Fruit fly (Drosophila melanogaster): Measurements from ENCODE around the gene Cpr67Fa2.
A peak's percentile ranks its signal among the peaks of the same experiment; 100 is the strongest.

The Cpr67Fa2 gene

dm6 chr3L:10909612-10910011 lies 18.1 kb downstream of the Cpr67Fa2 start:
- TF ChIP-seq CG32006 (GFP tag; optimal IDR thresholded peaks at IDR 0.05), result peak; percentile 28
- no peak for TF ChIP-seq CG15336 (GFP tag; IDR thresholded peaks at IDR 0.05)
- TF ChIP-seq Eip78C (GFP tag), result peak; percentile 55
- TF ChIP-seq CG34406 (GFP tag; optimal IDR thresholded peaks at IDR 0.05), result no peak
- no peak for TF ChIP-seq CG8319 (GFP tag; optimal IDR thresholded peaks at IDR 0.05)
- peak; percentile 40 for TF ChIP-seq CG10631 (GFP tag; optimal IDR thresholded peaks at IDR 0.05)
- TF ChIP-seq CG6163 (GFP tag; IDR thresholded peaks at IDR 0.05), result peak; percentile 58
- TF ChIP-seq CG6808 (GFP tag; optimal IDR thresholded peaks at IDR 0.05), result no peak
- peak; percentile 44; the same call in 1 of the 3 replicates for TF ChIP-seq CG8119 (GFP tag; IDR thresholded peaks at IDR 0.05)

DNA sequence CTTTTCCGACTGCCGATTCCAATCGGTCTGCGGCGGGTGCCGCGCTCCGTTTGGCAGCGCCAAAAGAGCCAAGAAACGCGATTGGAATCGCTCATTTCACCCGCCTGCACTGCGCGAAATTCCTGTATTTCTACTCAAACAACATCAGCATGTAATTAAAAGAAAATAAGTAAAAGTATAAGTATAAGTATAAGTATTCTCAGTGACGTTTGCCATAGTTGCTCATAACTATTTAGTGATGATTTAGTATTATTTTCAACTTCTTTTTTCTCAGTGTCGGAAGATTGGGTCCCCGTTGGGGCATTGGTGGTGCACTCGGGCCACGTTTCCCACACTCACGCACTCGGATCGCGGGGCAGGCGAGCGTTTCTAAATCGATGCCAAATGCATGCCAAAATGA lies 21.7 kb downstream of the Cpr67Fa2 start:
- TF ChIP-seq CG32006 (GFP tag; optimal IDR thresholded peaks at IDR 0.05), result peak; percentile 84
- peak; percentile 51 for TF ChIP-seq lz (GFP tag; optimal IDR thresholded peaks at IDR 0.05)
- peak; percentile 64 for TF ChIP-seq pdm3 (GFP tag; optimal IDR thresholded peaks at IDR 0.05)
- TF ChIP-seq Eip93F (GFP tag; optimal IDR thresholded peaks at IDR 0.05), result no peak
- TF ChIP-seq Eip75B (GFP tag; optimal IDR thresholded peaks at IDR 0.05), result peak; percentile 65
- TF ChIP-seq CG6163 (GFP tag; IDR thresholded peaks at IDR 0.05), result peak; percentile 90
- TF ChIP-seq Sox102F (GFP tag; optimal IDR thresholded peaks at IDR 0.05), result peak; percentile 44
- TF ChIP-seq dac (GFP tag; optimal IDR thresholded peaks at IDR 0.05), result peak; percentile 72
- TF ChIP-seq OdsH (GFP tag; optimal IDR thresholded peaks at IDR 0.05), result peak; percentile 73
- TF ChIP-seq fd85E (GFP tag; optimal IDR thresholded peaks at IDR 0.05), result no peak
- TF ChIP-seq CG3032 (tag; optimal IDR thresholded peaks at IDR 0.05), result peak; percentile 67
- peak; percentile 59 for TF ChIP-seq Ets96B (tag; optimal IDR thresholded peaks at IDR 0.05)
- peak; percentile 47 for TF ChIP-seq topi (GFP tag; optimal IDR thresholded peaks at IDR 0.05)
- no peak for TF ChIP-seq CG6854 (GFP tag; optimal IDR thresholded peaks at IDR 0.05)
- TF ChIP-seq CG6792 (GFP tag; optimal IDR thresholded peaks at IDR 0.05), result peak; percentile 48
- TF ChIP-seq dsx (GFP tag; optimal IDR thresholded peaks at IDR 0.05; ENCODE audit: poor library complexity, severe bottlenecking), result peak; percentile 58
- peak; percentile 35 for TF ChIP-seq Lpt (GFP tag; optimal IDR thresholded peaks at IDR 0.05)
- peak; percentile 42 for TF ChIP-seq CG34406 (GFP tag; optimal IDR thresholded peaks at IDR 0.05)
- TF ChIP-seq Blimp-1 (GFP tag; optimal IDR thresholded peaks at IDR 0.05), result no peak
- peak; percentile 51 for TF ChIP-seq Met (GFP tag; optimal IDR thresholded peaks at IDR 0.05)
- peak; percentile 12 to 51 for TF ChIP-seq salr (GFP tag; optimal IDR thresholded peaks at IDR 0.05)
- peak; percentile 71 for TF ChIP-seq net (GFP tag; optimal IDR thresholded peaks at IDR 0.05)
- peak; percentile 79 for TF ChIP-seq svp (GFP tag)
- no peak for TF ChIP-seq CG16779 (tag; optimal IDR thresholded peaks at IDR 0.05)
- TF ChIP-seq CG10669 (GFP tag; optimal IDR thresholded peaks at IDR 0.05), result peak; percentile 55
- TF ChIP-seq CG6276 (GFP tag; optimal IDR thresholded peaks at IDR 0.05), result peak; percentile 84
- peak; percentile 20 for TF ChIP-seq Smox (GFP tag; optimal IDR thresholded peaks at IDR 0.05)
- peak; percentile 48 for TF ChIP-seq CG3919 (GFP tag; optimal IDR thresholded peaks at IDR 0.05)
- TF ChIP-seq acj6 (GFP tag; optimal IDR thresholded peaks at IDR 0.05), result peak; percentile 61
- TF ChIP-seq CG11762 (GFP tag; optimal IDR thresholded peaks at IDR 0.05; ENCODE audit: insufficient read depth), result no peak
- peak; percentile 63 for TF ChIP-seq achi (GFP tag; optimal IDR thresholded peaks at IDR 0.05)
- no peak for TF ChIP-seq Hr38 (GFP tag; optimal IDR thresholded peaks at IDR 0.05)
- peak; percentile 63 for TF ChIP-seq Sox14 (GFP tag; optimal IDR thresholded peaks at IDR 0.05)
- TF ChIP-seq eg (GFP tag; IDR thresholded peaks at IDR 0.05), result peak; percentile 90
- TF ChIP-seq cyc (GFP tag; optimal IDR thresholded peaks at IDR 0.05), result peak; percentile 49
- peak; percentile 30 for TF ChIP-seq CG31627 (GFP tag; optimal IDR thresholded peaks at IDR 0.05)
- TF ChIP-seq CG11902 (GFP tag; optimal IDR thresholded peaks at IDR 0.05), result no peak
- peak; percentile 85 for TF ChIP-seq Gug (GFP tag; IDR thresholded peaks at IDR 0.05)
- TF ChIP-seq Ets21C (GFP tag; optimal IDR thresholded peaks at IDR 0.05), result no peak
- peak; percentile 53 for TF ChIP-seq esn (GFP tag; optimal IDR thresholded peaks at IDR 0.05)
- TF ChIP-seq CG8632 (GFP tag; optimal IDR thresholded peaks at IDR 0.05), result peak; percentile 41
- peak; percentile 56 for TF ChIP-seq CG1621 (tag; optimal IDR thresholded peaks at IDR 0.05)
- peak; percentile 51 for TF ChIP-seq Hr39 (GFP tag; optimal IDR thresholded peaks at IDR 0.05)
- TF ChIP-seq fd59A (GFP tag; optimal IDR thresholded peaks at IDR 0.05), result peak; percentile 63
- peak; percentile 85 for TF ChIP-seq CG8119 (GFP tag; IDR thresholded peaks at IDR 0.05)
- TF ChIP-seq Hr4 (GFP tag; optimal IDR thresholded peaks at IDR 0.05), result peak; percentile 84

Data from whole organism, prepupa.